Fruit fly (Drosophila melanogaster) Kc167 (cell line): ENCODE measurements around the gene Muc18B.

Source experiments
- Sin3A ChIP-seq: fragments of >200 bp; optimal IDR thresholded peaks from 2 replicates; lab custom pipeline; 2018; ENCODE audit warnings: missing external identifiers
- psq ChIP-seq: fragments of >200 bp; optimal IDR thresholded peaks from 2 replicates; lab custom pipeline; 2017; ENCODE audit warnings: missing external identifiers
- ttk ChIP-seq: sonication (Bioruptor generic); optimal IDR thresholded peaks from 2 replicates; lab custom pipeline; 2017; ENCODE audit warnings: missing external identifiers

DNA sequence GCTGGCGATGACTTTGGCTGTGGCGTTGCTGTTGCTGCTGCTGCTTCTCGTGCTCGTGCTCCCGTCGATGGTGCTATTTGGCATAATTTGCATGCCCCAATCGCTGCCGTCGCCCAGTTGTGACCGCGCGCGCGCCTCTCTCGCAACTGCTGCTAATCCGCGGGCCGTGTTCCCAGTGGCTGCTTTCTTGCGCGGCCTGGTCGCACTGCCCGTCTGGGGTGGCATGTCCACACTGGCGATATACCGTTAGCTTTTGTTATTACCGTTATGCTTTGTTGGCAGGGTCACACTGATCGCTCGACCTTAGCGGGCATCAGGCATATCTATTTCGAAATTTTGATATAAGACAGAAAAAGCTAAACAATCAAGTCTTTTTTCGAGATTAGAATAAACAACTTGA, 13.7 kb upstream of the Muc18B start, which contains the start of gene CG7990:
- TF ChIP-seq Sin3A (lab: Kevin White, UChicago), result no peak
- TF ChIP-seq ttk (lab: Kevin White, UChicago), result no peak
- no peak for TF ChIP-seq psq
